Fruit fly (Drosophila melanogaster): ENCODE measurements around the gene ChLD3.

Gene ChLD3

dm6 chr2L:16715133-16715833 is 23.4 kb upstream of the ChLD3 start:
- TF ChIP-seq ttk (optimal IDR thresholded peaks at IDR 0.05) (no peak), psq (optimal IDR thresholded peaks at IDR 0.05) (no peak), Sin3A (optimal IDR thresholded peaks at IDR 0.05) (no peak), insv (optimal IDR thresholded peaks at IDR 0.05) (no peak), h (optimal IDR thresholded peaks at IDR 0.05) (no peak), Myc (optimal IDR thresholded peaks at IDR 0.05) (no peak)

- TF ChIP-seq insv (optimal IDR thresholded peaks at IDR 0.05) (no peak), Sin3A (optimal IDR thresholded peaks at IDR 0.05) (no peak), ttk (optimal IDR thresholded peaks at IDR 0.05) (no peak), psq (optimal IDR thresholded peaks at IDR 0.05) (no peak), h (optimal IDR thresholded peaks at IDR 0.05) (no peak), Myc (optimal IDR thresholded peaks at IDR 0.05) (no peak)
Observed at dm6 chr2L:16715841-16716701, 22.6 kb upstream of the ChLD3 start, which contains the start of the genes Cyt-c-d and CG31808. Gene Cyt-c-d, plus strand, starts transcription at chr2L:16715891. Gene CG31808, minus strand, starts transcription at chr2L:16716195.

- no peak for TF ChIP-seq Myc (optimal IDR thresholded peaks at IDR 0.05)
- no peak for TF ChIP-seq psq (optimal IDR thresholded peaks at IDR 0.05)
- TF ChIP-seq ttk (optimal IDR thresholded peaks at IDR 0.05) = no peak
- no peak for TF ChIP-seq h (optimal IDR thresholded peaks at IDR 0.05)
- TF ChIP-seq Sin3A (optimal IDR thresholded peaks at IDR 0.05) = no peak
- no peak for TF ChIP-seq insv (optimal IDR thresholded peaks at IDR 0.05)
Observed at dm6 chr2L:16716771-16717170, 21.9 kb upstream of the ChLD3 start.

- TF ChIP-seq insv (optimal IDR thresholded peaks at IDR 0.05) (no peak), Sin3A (optimal IDR thresholded peaks at IDR 0.05) (no peak), Myc (optimal IDR thresholded peaks at IDR 0.05) (no peak), h (optimal IDR thresholded peaks at IDR 0.05) (no peak), psq (optimal IDR thresholded peaks at IDR 0.05) (no peak), ttk (optimal IDR thresholded peaks at IDR 0.05) (no peak)
Observed at dm6 chr2L:16718446-16719173, 20.0 kb upstream of the ChLD3 start.

- TF ChIP-seq ttk (optimal IDR thresholded peaks at IDR 0.05) (no peak), Myc (optimal IDR thresholded peaks at IDR 0.05) (no peak), psq (optimal IDR thresholded peaks at IDR 0.05) (no peak), Sin3A (optimal IDR thresholded peaks at IDR 0.05) (no peak), h (optimal IDR thresholded peaks at IDR 0.05) (no peak), insv (optimal IDR thresholded peaks at IDR 0.05) (no peak)
Observed at dm6 chr2L:16719643-16720515, 18.8 kb upstream of the ChLD3 start, which contains the start of gene Cyt-c-p. Gene Cyt-c-p, plus strand, starts transcription at chr2L:16719932.

dm6 chr2L:16720707-16721700 is 17.6 kb upstream of the ChLD3 start:
- TF ChIP-seq Sin3A (optimal IDR thresholded peaks at IDR 0.05) (no peak), psq (optimal IDR thresholded peaks at IDR 0.05) (no peak), Myc (optimal IDR thresholded peaks at IDR 0.05) (no peak), insv (optimal IDR thresholded peaks at IDR 0.05) (no peak), h (optimal IDR thresholded peaks at IDR 0.05) (no peak), ttk (optimal IDR thresholded peaks at IDR 0.05) (no peak)

dm6 chr2L:16722596-16722995 is 16.1 kb upstream of the ChLD3 start:
- TF ChIP-seq Myc (optimal IDR thresholded peaks at IDR 0.05) (no peak), psq (optimal IDR thresholded peaks at IDR 0.05) (no peak)

dm6 chr2L:16727578-16728023 is 11.0 kb upstream of the ChLD3 start, which contains the start of gene VhaSFD:
Gene VhaSFD, minus strand, starts transcription at chr2L:16727826.
- TF ChIP-seq psq (optimal IDR thresholded peaks at IDR 0.05) = peak; percentile 65
- no peak for TF ChIP-seq Myc (optimal IDR thresholded peaks at IDR 0.05)

DNA sequence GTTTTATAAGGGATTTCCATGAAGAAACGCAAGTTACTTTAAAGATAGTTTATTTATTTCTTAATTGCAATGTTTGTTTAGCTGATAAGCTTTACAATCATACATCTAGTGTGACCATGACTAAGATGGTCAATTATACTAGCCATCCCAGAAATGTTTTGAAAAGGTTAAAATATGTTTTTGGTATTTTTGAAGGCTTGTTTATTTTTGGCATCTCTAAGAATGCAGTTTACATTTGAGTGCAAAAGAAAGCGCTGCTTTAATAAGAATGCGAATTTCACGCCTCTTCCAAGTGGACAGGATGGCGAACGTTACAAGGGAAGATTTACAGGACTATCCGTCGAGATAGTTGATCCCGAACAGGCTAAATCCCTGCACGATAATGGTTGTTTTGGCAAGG is 9.1 kb upstream of the ChLD3 start, which contains the start of gene Tsen2:
TSS of gene Tsen2 (plus strand) at position 222 of the 400 bp plus-strand sequence.
- no peak for TF ChIP-seq ttk (optimal IDR thresholded peaks at IDR 0.05)

DNA sequence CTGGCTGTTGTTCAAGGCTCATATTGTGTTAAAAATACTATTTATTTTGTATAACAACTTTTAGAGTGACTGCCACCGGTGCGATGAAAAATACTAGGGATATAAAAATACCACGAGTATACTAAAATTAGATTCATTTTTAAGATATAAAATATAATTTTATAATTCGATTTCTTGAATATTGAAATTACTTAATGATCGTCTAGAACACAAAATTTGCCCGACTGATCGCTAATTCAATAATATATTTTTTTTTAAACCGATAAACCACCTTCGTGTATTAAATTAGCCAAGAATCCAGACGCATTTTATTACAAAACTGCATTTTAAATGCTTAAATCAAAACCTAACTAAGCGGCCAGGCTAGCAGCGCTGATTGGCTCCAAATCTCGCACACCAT is 7.7 kb upstream of the ChLD3 start, which contains the start of gene CG17996:
TSS of gene CG17996 (minus strand) at position 101 of the 400 bp plus-strand sequence.
- TF ChIP-seq h (optimal IDR thresholded peaks at IDR 0.05) = no peak
- no peak for TF ChIP-seq insv (optimal IDR thresholded peaks at IDR 0.05)
- TF ChIP-seq Myc (optimal IDR thresholded peaks at IDR 0.05) = no peak
- TF ChIP-seq ttk (optimal IDR thresholded peaks at IDR 0.05) = no peak
- no peak for TF ChIP-seq Sin3A (optimal IDR thresholded peaks at IDR 0.05)
- no peak for TF ChIP-seq psq (optimal IDR thresholded peaks at IDR 0.05)
